Worm (Caenorhabditis elegans) whole organism, L3 larva: ENCODE measurements around the gene wdr-62.

ENCODE experiments used
- ZK546.5 ChIP-seq: sonication (generic microtip); optimal IDR thresholded peaks from 2 replicates; lab custom pipeline; 2017; ENCODE audit warnings: missing biosample characterization, missing genetic modification characterization
- aly-2 ChIP-seq: fragments of 150-350 bp; optimal IDR thresholded peaks from 2 replicates; lab custom pipeline; 2014; ENCODE audit warnings: missing biosample characterization, missing genetic modification characterization
- ama-1 ChIP-seq: fragments of 150-350 bp; optimal IDR thresholded peaks from 2 replicates; lab custom pipeline; 2018
- ceh-16 ChIP-seq: sonication (generic microtip); optimal IDR thresholded peaks from 2 replicates; lab custom pipeline; 2017; ENCODE audit warnings: missing biosample characterization, missing genetic modification characterization
- ceh-28 ChIP-seq: fragments of 150-350 bp; optimal IDR thresholded peaks from 2 replicates; lab custom pipeline; 2014; ENCODE audit warnings: missing biosample characterization, missing genetic modification reagents, missing genetic modification characterization
- ceh-82 ChIP-seq: fragments of 150-350 bp; optimal IDR thresholded peaks from 2 replicates; lab custom pipeline; 2014; ENCODE audit warnings: missing biosample characterization, missing genetic modification characterization
- egl-27 ChIP-seq: sonication (generic microtip); optimal IDR thresholded peaks from 4 replicates; lab custom pipeline; 2017; ENCODE audit warnings: missing biosample characterization, missing genetic modification reagents, missing genetic modification characterization
- egl-5 ChIP-seq: fragments of 150-350 bp; optimal IDR thresholded peaks from 2 replicates; lab custom pipeline; 2017; ENCODE audit warnings: missing biosample characterization, missing genetic modification reagents, missing genetic modification characterization, inconsistent platforms
- elt-1 ChIP-seq: fragments of 150-350 bp; optimal IDR thresholded peaks from 2 replicates; lab custom pipeline; 2014; ENCODE audit warnings: missing biosample characterization, missing genetic modification characterization
- elt-2 ChIP-seq: sonication (generic microtip); optimal IDR thresholded peaks from 2 replicates; lab custom pipeline; 2016; ENCODE audit warnings: missing genetic modification reagents, mild to moderate bottlenecking, missing genetic modification characterization, missing compliant biosample characterization
- hmg-11 ChIP-seq: sonication (generic microtip); optimal IDR thresholded peaks from 2 replicates; lab custom pipeline; 2016; ENCODE audit warnings: missing genetic modification characterization, missing compliant biosample characterization
- jun-1 ChIP-seq: fragments of 150-350 bp; optimal IDR thresholded peaks from 2 replicates; lab custom pipeline; 2014; ENCODE audit warnings: missing biosample characterization, missing genetic modification reagents, missing genetic modification characterization
- lin-15B ChIP-seq: fragments of 150-350 bp; optimal IDR thresholded peaks from 2 replicates; lab custom pipeline; 2014; ENCODE audit warnings: missing biosample characterization, missing genetic modification characterization
- lin-39 ChIP-seq: fragments of 150-350 bp; optimal IDR thresholded peaks from 2 replicates; lab custom pipeline; 2018; ENCODE audit warnings: missing biosample characterization, missing genetic modification reagents, missing genetic modification characterization
- lsy-12 ChIP-seq: sonication (generic microtip); optimal IDR thresholded peaks from 2 replicates; lab custom pipeline; 2016; ENCODE audit warnings: mild to moderate bottlenecking, missing genetic modification characterization, missing compliant biosample characterization
- mdl-1 ChIP-seq: fragments of 150-350 bp; optimal IDR thresholded peaks from 2 replicates; lab custom pipeline; 2014; ENCODE audit warnings: missing biosample characterization, missing genetic modification characterization
- nfya-1 ChIP-seq: sonication (generic microtip); optimal IDR thresholded peaks from 2 replicates; lab custom pipeline; 2017; ENCODE audit warnings: missing genetic modification characterization, mild to moderate bottlenecking, missing compliant biosample characterization, antibody characterized with exemption, moderate library complexity; ENCODE audit not compliant: insufficient read depth
- nhr-23 ChIP-seq: fragments of 150-350 bp; optimal IDR thresholded peaks from 2 replicates; lab custom pipeline; 2014; ENCODE audit warnings: missing biosample characterization, missing genetic modification reagents, missing genetic modification characterization
- nhr-237 ChIP-seq: fragments of 150-350 bp; optimal IDR thresholded peaks from 2 replicates; lab custom pipeline; 2014; ENCODE audit warnings: missing biosample characterization, missing genetic modification characterization
- nhr-25 ChIP-seq: sonication (generic microtip); optimal IDR thresholded peaks from 2 replicates; lab custom pipeline; 2017; ENCODE audit warnings: missing biosample characterization, missing genetic modification characterization
- nhr-43 ChIP-seq: sonication (generic microtip); optimal IDR thresholded peaks from 2 replicates; lab custom pipeline; 2016; ENCODE audit warnings: mild to moderate bottlenecking, missing genetic modification characterization, missing compliant biosample characterization; ENCODE audit not compliant: poor library complexity, severe bottlenecking
- pha-4 ChIP-seq: fragments of 150-350 bp; optimal IDR thresholded peaks from 2 replicates; lab custom pipeline; 2014; ENCODE audit warnings: missing biosample characterization, missing genetic modification reagents, missing genetic modification characterization
- pqm-1 ChIP-seq: fragments of 150-350 bp; optimal IDR thresholded peaks from 2 replicates; lab custom pipeline; 2017; ENCODE audit warnings: missing biosample characterization, missing genetic modification characterization, inconsistent platforms
- skn-1 ChIP-seq: fragments of 150-350 bp; optimal IDR thresholded peaks from 2 replicates; lab custom pipeline; 2014; ENCODE audit warnings: missing biosample characterization, missing genetic modification characterization
- snpc-4 ChIP-seq: fragments of 150-350 bp; optimal IDR thresholded peaks from 2 replicates; lab custom pipeline; 2014; ENCODE audit warnings: missing biosample characterization, missing genetic modification characterization
- unc-62 ChIP-seq: fragments of 150-350 bp; sonication (generic microtip); optimal IDR thresholded peaks from 4 replicates; lab custom pipeline; 2014; ENCODE audit warnings: missing biosample characterization, missing genetic modification reagents, missing genetic modification characterization
- zag-1 ChIP-seq: fragments of 150-350 bp; optimal IDR thresholded peaks from 2 replicates; lab custom pipeline; 2014; ENCODE audit warnings: missing biosample characterization, missing genetic modification characterization
- ztf-11 ChIP-seq: fragments of 150-350 bp; optimal IDR thresholded peaks from 2 replicates; lab custom pipeline; 2014; ENCODE audit warnings: missing biosample characterization, missing genetic modification characterization

The wdr-62 gene

DNA sequence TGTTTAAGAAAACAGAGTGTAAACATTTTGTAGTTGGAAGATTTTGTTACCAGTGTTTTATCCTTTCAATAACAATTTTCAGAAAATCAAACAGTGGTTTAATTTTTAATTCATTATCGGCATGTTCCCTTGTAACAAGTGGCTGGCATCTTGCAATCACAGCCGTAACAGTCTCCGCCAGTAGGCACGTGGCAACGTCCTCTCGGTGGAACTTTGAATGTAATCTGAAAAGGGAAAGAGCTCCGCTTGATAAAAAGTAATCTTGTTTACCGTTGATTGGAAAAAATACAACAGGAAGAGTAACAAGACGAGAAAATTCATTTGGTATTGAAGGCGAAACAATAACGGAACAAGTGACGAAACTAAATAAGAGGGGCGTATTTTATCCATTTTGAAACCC is 45.6 kb downstream of the wdr-62 start, which contains the start of gene K06A4.10:
TSS of gene K06A4.10 (minus strand) at position 390 of the 400 bp plus-strand sequence.
- TF ChIP-seq hmg-11 (tag; lab: Kevin White, UChicago) (no peak), jun-1 (tag; lab: Kevin White, UChicago) (peak; percentile 6), ceh-82 (tag; lab: Kevin White, UChicago) (no peak), elt-2 (tag; lab: Kevin White, UChicago) (peak; percentile 72), snpc-4 (tag; lab: Kevin White, UChicago) (no peak), skn-1 (tag; lab: Kevin White, UChicago) (no peak)

DNA sequence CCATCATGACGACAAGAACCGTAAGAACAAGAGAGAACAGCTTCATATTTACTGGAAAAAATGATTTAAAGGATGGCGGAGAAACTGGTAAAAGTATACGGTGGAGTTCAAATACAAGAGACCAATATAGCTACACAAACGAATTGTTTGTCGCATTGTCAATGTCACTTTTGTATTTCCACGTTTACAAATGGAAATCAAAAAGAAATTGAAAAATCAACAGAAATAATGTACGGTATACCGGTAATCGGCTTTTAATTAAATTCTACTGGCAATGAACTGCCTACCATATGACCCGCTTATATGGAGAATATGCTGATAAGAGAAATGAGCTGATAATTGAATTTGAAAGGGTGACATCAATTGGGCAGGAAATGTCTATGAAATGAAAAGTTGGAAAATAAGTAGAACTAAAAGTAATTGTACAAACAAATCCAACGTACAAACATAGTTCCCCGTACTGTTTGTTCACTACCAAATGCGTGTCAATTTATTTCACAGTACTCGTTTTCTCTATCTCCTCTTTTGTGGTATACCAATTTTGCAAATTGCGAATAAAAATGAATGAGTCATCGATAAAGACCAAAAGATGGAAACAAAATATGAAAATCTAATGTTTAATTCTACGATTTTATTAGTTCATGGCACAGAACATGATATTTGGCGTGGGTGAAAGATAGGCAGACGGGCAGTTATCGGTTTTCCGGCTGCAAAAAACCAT is 47.8 kb downstream of the wdr-62 start, which contains the start of gene K06A4.7:
TSS of gene K06A4.7 (minus strand) at position 51 of the 721 bp plus-strand sequence.
- no peak for TF ChIP-seq ZK546.5
- TF ChIP-seq jun-1 (tag; lab: Kevin White, UChicago): peak; percentile 44
- no peak for TF ChIP-seq ceh-28 (tag; lab: Kevin White, UChicago)
- peak; percentile 87 for TF ChIP-seq elt-2 (tag; lab: Kevin White, UChicago)
- TF ChIP-seq lin-39 (tag; lab: Kevin White, UChicago): no peak
- no peak for TF ChIP-seq snpc-4 (tag; lab: Kevin White, UChicago)
- TF ChIP-seq nhr-23 (tag; lab: Kevin White, UChicago): no peak
- no peak for TF ChIP-seq ztf-11 (tag; lab: Kevin White, UChicago)
- TF ChIP-seq pqm-1 (tag; lab: Kevin White, UChicago): peak; percentile 70
- TF ChIP-seq pha-4: peak; percentile 67

ce11 chrV:9492460-9492859 is 48.6 kb downstream of the wdr-62 start:
- TF ChIP-seq egl-27 (no peak), elt-2 (tag; lab: Kevin White, UChicago) (peak; percentile 69), unc-62 (GFP tag; lab: Kevin White, UChicago) (no peak), aly-2 (tag; lab: Kevin White, UChicago) (no peak), nfya-1 (tag; lab: Kevin White, UChicago) (no peak), mdl-1 (no peak), pqm-1 (tag; lab: Kevin White, UChicago) (peak; percentile 75), lin-39 (tag; lab: Kevin White, UChicago) (no peak)

ce11 chrV:9496742-9497141 is 52.9 kb downstream of the wdr-62 start, which contains the start of gene gsnl-1:
Gene gsnl-1 (plus strand): TSS chrV:9497042.
- TF ChIP-seq zag-1 (tag; lab: Kevin White, UChicago): no peak
- peak; percentile 13 for TF ChIP-seq egl-5 (tag; lab: Kevin White, UChicago)
- TF ChIP-seq, all 47 proteins: peak for 1

- TF ChIP-seq nhr-43 (tag; lab: Kevin White, UChicago) (no peak), nfya-1 (tag; lab: Kevin White, UChicago) (no peak), elt-1 (tag; lab: Kevin White, UChicago) (peak; percentile 62), ama-1 (lab: Kevin White, UChicago) (no peak), nhr-25 (tag; lab: Kevin White, UChicago) (peak; percentile 59), ceh-28 (tag; lab: Kevin White, UChicago) (no peak), nhr-237 (no peak)
Measured at ce11 chrV:9499295-9499694, 55.4 kb downstream of the wdr-62 start.

DNA sequence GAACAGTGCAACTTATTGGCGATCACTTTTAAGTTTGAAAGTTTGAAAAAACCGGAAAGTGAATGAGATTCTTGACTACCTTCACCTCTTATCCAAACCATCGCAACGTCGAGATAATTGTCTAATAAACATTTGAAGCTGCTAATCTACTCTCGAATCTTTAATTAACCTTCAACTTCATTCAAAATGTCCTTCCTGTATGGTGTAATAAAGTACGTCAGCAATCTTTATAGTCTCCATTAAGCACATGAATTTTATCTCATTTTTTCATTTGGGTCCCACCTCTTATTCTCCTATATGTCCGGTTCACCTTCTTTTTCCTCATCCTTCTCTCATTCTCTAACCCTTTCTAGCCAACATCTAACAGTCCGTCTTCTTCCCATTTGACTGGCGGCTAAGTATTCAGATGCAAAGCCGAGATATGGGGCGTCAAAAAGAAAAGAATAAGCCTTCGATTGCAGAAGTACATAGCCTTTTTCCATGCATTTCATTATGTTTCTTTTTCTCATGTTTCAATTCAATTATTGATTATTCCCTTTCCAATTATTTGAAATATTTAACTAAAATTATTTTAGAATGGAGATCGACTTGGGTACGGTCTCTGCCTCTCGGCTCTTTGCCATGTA is 57.1 kb downstream of the wdr-62 start, which contains the start of gene swt-5:
TSS of gene swt-5 (plus strand) at position 576 of the 626 bp plus-strand sequence.
- TF ChIP-seq lsy-12 (tag; lab: Kevin White, UChicago): no peak
- peak; percentile 65 for TF ChIP-seq nhr-25 (tag; lab: Kevin White, UChicago)
- no peak for TF ChIP-seq unc-62 (GFP tag; lab: Kevin White, UChicago)
- TF ChIP-seq elt-1 (tag; lab: Kevin White, UChicago): peak; percentile 91
- no peak for TF ChIP-seq lin-15B (tag; lab: Kevin White, UChicago)
- no peak for TF ChIP-seq ceh-16 (tag; lab: Kevin White, UChicago)
- TF ChIP-seq, all 47 proteins: peak for 2
